Worm (Caenorhabditis elegans): ENCODE data around the gene F10G7.10.
A peak's percentile ranks its signal among the peaks of the same experiment; 100 is the strongest.

- TF ChIP-seq tbx-2 (tag; optimal IDR thresholded peaks at IDR 0.05) (no peak), unc-62 (GFP tag; optimal IDR thresholded peaks at IDR 0.05) (no peak), nhr-23 (tag; optimal IDR thresholded peaks at IDR 0.05) (no peak), elt-2 (tag; optimal IDR thresholded peaks at IDR 0.05) (peak; percentile 23), ZK546.5 (tag; optimal IDR thresholded peaks at IDR 0.05) (no peak), fkh-10 (GFP tag; optimal IDR thresholded peaks at IDR 0.05) (no peak), egl-27 (tag; optimal IDR thresholded peaks at IDR 0.05) (no peak), hmg-11 (tag; optimal IDR thresholded peaks at IDR 0.05) (no peak), nhr-76 (tag; optimal IDR thresholded peaks at IDR 0.05) (no peak), ceh-82 (tag; optimal IDR thresholded peaks at IDR 0.05) (no peak), elt-3 (tag; optimal IDR thresholded peaks at IDR 0.05) (no peak)
Measured at ce11 chrII:4773891-4774432, 47.9 kb upstream of the F10G7.10 start, which contains the start of the genes F26G1.9 and F26G1.10.
